Worm (Caenorhabditis elegans): ENCODE data around the gene F32D8.13.

The F32D8.13 gene

ce11 chrV:10901125-10901524 lies 4.8 kb upstream of the F32D8.13 start, which contains the start of gene spp-16:
spp-16 (minus strand) TSS chrV:10901303.
- TF ChIP-seq tbp1 (GFP tag; optimal IDR thresholded peaks at IDR 0.05) (no peak), sptf-2 (GFP tag; optimal IDR thresholded peaks at IDR 0.05) (no peak), nhr-80 (tag; optimal IDR thresholded peaks at IDR 0.05) (peak; percentile 50), egrh-3 (GFP tag; IDR thresholded peaks at IDR 0.05) (no peak), egl-44 (GFP tag; IDR thresholded peaks at IDR 0.05) (no peak)

ce11 chrV:10898629-10899028 lies 2.3 kb upstream of the F32D8.13 start:
- TF ChIP-seq lin-40 (tag; optimal IDR thresholded peaks at IDR 0.05) = no peak
- no peak for TF ChIP-seq F10E7.11 (tag; optimal IDR thresholded peaks at IDR 0.05)
- TF ChIP-seq ztf-6 (GFP tag; IDR thresholded peaks at IDR 0.05) = no peak
- TF ChIP-seq ztf-26 (tag; optimal IDR thresholded peaks at IDR 0.05) = no peak
- no peak for TF ChIP-seq gei-17 (GFP tag; optimal IDR thresholded peaks at IDR 0.05)
- TF ChIP-seq ccch-3 (GFP tag; optimal IDR thresholded peaks at IDR 0.05) = no peak
- TF ChIP-seq attf-5 (GFP tag; optimal IDR thresholded peaks at IDR 0.05) = no peak
- no peak for TF ChIP-seq nfya-1 (tag; optimal IDR thresholded peaks at IDR 0.05; ENCODE audit: borderline replicate concordance, insufficient read depth)
- no peak for TF ChIP-seq T26A5.8 (tag; optimal IDR thresholded peaks at IDR 0.05)
- TF ChIP-seq egrh-3 (GFP tag; IDR thresholded peaks at IDR 0.05) = no peak
- no peak for TF ChIP-seq lsy-27 (tag; optimal IDR thresholded peaks at IDR 0.05; ENCODE audit: borderline replicate concordance, insufficient read depth)
- no peak for TF ChIP-seq C06A6.2 (GFP tag; conservative IDR thresholded peaks at IDR 0.05)
- no peak for TF ChIP-seq aptf-3 (GFP tag; IDR thresholded peaks at IDR 0.05)
- no peak for TF ChIP-seq lin-26 (GFP tag; IDR thresholded peaks at IDR 0.05)
- TF ChIP-seq hlh-12 (tag; optimal IDR thresholded peaks at IDR 0.05) = no peak
- TF ChIP-seq lin-54 (GFP tag; optimal IDR thresholded peaks at IDR 0.05) = no peak
- TF ChIP-seq dox-1 (GFP tag; IDR thresholded peaks at IDR 0.05) = no peak
- no peak for TF ChIP-seq egl-18 (GFP tag; IDR thresholded peaks at IDR 0.05)

DNA sequence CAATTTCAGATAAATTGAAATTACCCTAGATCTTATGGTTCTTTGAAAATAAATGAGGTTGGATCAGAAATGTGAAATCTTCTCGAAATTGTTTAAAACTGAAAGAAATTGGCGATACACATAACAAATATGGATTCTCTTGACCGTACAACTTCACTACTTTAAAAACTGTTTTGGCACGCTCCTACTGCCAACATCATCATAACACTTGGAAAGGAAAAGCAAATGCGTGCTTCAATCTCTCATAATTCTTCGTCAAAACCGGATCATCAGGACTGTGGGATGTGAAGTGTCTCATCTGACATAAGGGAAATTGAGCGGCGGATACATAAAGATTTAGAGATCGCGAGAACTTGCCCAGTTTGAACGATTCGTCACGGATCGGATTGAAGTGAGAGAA lies 1.8 kb upstream of the F32D8.13 start, which contains the start of gene F32D8.7:
Gene F32D8.7 (plus strand): TSS at position 329 of the 400 bp plus-strand sequence.
- TF ChIP-seq ceh-27 (GFP tag; optimal IDR thresholded peaks at IDR 0.05) = no peak
- TF ChIP-seq D2030.7 (GFP tag; IDR thresholded peaks at IDR 0.05) = no peak
- no peak for TF ChIP-seq F39B2.1 (GFP tag; IDR thresholded peaks at IDR 0.05)
- TF ChIP-seq lin-40 (tag; optimal IDR thresholded peaks at IDR 0.05) = no peak
- no peak for TF ChIP-seq C17E4.6 (GFP tag; IDR thresholded peaks at IDR 0.05)
- TF ChIP-seq athp-1 (tag; optimal IDR thresholded peaks at IDR 0.05) = no peak
- no peak for TF ChIP-seq attf-3 (GFP tag; conservative IDR thresholded peaks at IDR 0.05)
- TF ChIP-seq madf-3 (GFP tag; IDR thresholded peaks at IDR 0.05) = no peak

DNA sequence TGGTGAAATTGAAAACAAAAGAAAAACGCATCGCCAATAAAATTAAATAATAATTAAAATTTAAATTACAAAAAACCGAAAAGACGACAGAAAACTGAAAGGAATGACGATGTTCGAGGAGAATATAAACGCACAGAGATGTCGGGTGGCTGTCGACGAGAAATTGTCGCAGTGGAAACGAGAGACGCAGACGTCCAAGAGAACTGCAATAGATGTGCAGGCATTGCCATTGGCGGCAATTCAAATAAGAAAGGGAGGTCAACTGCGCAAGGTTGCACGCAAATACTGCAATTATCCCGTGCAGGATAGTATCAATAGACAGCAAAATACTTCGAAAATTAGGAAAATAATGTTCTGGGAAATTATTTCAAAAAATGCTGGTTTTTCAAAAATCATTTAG lies 829 bp upstream of the F32D8.13 start:
- TF ChIP-seq lsl-1 (GFP tag; optimal IDR thresholded peaks at IDR 0.05) (peak; percentile 87), akir-1 (GFP tag; optimal IDR thresholded peaks at IDR 0.05) (peak; percentile 71), ztf-6 (GFP tag; IDR thresholded peaks at IDR 0.05) (peak; percentile 91), K11D2.4 (GFP tag; IDR thresholded peaks at IDR 0.05) (peak; percentile 96), cebp-1 (GFP tag; IDR thresholded peaks at IDR 0.05) (peak; percentile 72; the same call in 1 of the 2 replicates), cebp-1 (tag; optimal IDR thresholded peaks at IDR 0.05) (peak; percentile 93), nhr-179 (tag; optimal IDR thresholded peaks at IDR 0.05) (no peak), madf-3 (GFP tag; IDR thresholded peaks at IDR 0.05) (peak; percentile 98), mel-28 (tag; optimal IDR thresholded peaks at IDR 0.05; ENCODE audit: borderline replicate concordance) (peak; percentile 1), let-526 (GFP tag; IDR thresholded peaks at IDR 0.05) (peak; percentile 95), tlf-1 (GFP tag; optimal IDR thresholded peaks at IDR 0.05) (peak; percentile 99), F52B5.7 (tag; optimal IDR thresholded peaks at IDR 0.05) (peak; percentile 87), nhr-120 (GFP tag; IDR thresholded peaks at IDR 0.05) (0 out of 2 replicates have a peak, but pooled peaks have one; percentile 69), B0019.2 (GFP tag; conservative IDR thresholded peaks at IDR 0.05) (peak; percentile 87), sptf-2 (GFP tag; optimal IDR thresholded peaks at IDR 0.05) (peak; percentile 65), ets-4 (GFP tag; optimal IDR thresholded peaks at IDR 0.05) (peak; percentile 96), B0336.3 (GFP tag; IDR thresholded peaks at IDR 0.05) (peak; percentile 97), fkh-3 (tag; optimal IDR thresholded peaks at IDR 0.05) (no peak), Y56A3A.18 (GFP tag; IDR thresholded peaks at IDR 0.05) (peak; percentile 90), sdz-38 (tag; optimal IDR thresholded peaks at IDR 0.05) (no peak)

Data from whole organism, young adult.